Fruit fly (Drosophila melanogaster) whole organism, wandering third instar larva: Measurements from ENCODE around the gene CG8032.

Experiments
- Abd-B ChIP-seq: fragments of >200 bp; optimal IDR thresholded peaks from 2 replicates; lab custom pipeline; 2017; ENCODE audit warnings: missing biosample characterization, missing genetic modification characterization
- Dfd ChIP-seq: fragments of >200 bp; optimal IDR thresholded peaks from 2 replicates; lab custom pipeline; 2017; ENCODE audit warnings: missing biosample characterization, missing genetic modification characterization
- Dif ChIP-seq: fragments of 200-275, 200-300 bp; sonication (Bioruptor generic); optimal IDR thresholded peaks from 2 replicates; lab custom pipeline; 2018; ENCODE audit warnings: missing biosample characterization, missing genetic modification characterization; ENCODE audit not compliant: partially characterized antibody
- GATAd ChIP-seq: sonication (Bioruptor generic); optimal IDR thresholded peaks from 2 replicates; lab custom pipeline; 2016; ENCODE audit warnings: missing biosample characterization, missing genetic modification characterization
- HLH106 ChIP-seq: fragments of 200-800 bp; optimal IDR thresholded peaks from 3 replicates; lab custom pipeline; 2019; ENCODE audit warnings: missing biosample characterization, mild to moderate bottlenecking, missing genetic modification characterization, moderate library complexity
- Hnf4 ChIP-seq: fragments of 200-800 bp; sonication (Bioruptor generic); optimal IDR thresholded peaks from 2 replicates; lab custom pipeline; 2016; ENCODE audit warnings: missing biosample characterization, mild to moderate bottlenecking, missing genetic modification characterization
- Hr78 ChIP-seq: fragments of >200 bp; optimal IDR thresholded peaks from 2 replicates; lab custom pipeline; 2017; ENCODE audit warnings: missing biosample characterization, missing genetic modification characterization
- Hr83 ChIP-seq: fragments of 200-300 bp; sonication (Bioruptor generic); optimal IDR thresholded peaks from 2 replicates; lab custom pipeline; 2016; ENCODE audit warnings: missing biosample characterization, mild to moderate bottlenecking, missing genetic modification characterization, moderate library complexity; ENCODE audit not compliant: poor library complexity, severe bottlenecking
- Mio ChIP-seq: sonication (Bioruptor generic); optimal IDR thresholded peaks from 2 replicates; lab custom pipeline; 2016; ENCODE audit warnings: missing biosample characterization, missing genetic modification characterization
- N ChIP-seq: fragments of >200 bp; optimal IDR thresholded peaks from 2 replicates; lab custom pipeline; 2018; ENCODE audit warnings: missing biosample characterization, missing external identifiers, missing genetic modification characterization
- OdsH ChIP-seq: fragments of 200-800 bp; sonication (Bioruptor generic); optimal IDR thresholded peaks from 2 replicates; lab custom pipeline; 2016; ENCODE audit warnings: missing biosample characterization, mild to moderate bottlenecking, missing genetic modification characterization
- Rel ChIP-seq, 2 experiments: fragments of 200-800 bp; sonication (Bioruptor generic) in 1 of 2; optimal IDR thresholded peaks; 2 replicates in 1 of 2; 3 replicates in 1 of 2; lab custom pipeline; 2016 to 2019; ENCODE audit warnings: mild to moderate bottlenecking in 2 of 2, missing biosample characterization in 2 of 2, missing genetic modification characterization in 2 of 2, moderate library complexity in 1 of 2
- Sp1 ChIP-seq: fragments of 200-800 bp; sonication (Bioruptor generic); optimal IDR thresholded peaks from 3 replicates; lab custom pipeline; 2019; ENCODE audit warnings: missing biosample characterization, mild to moderate bottlenecking, missing genetic modification characterization, moderate library complexity
- Vsx2 ChIP-seq: fragments of 200-300, 225-300 bp; sonication (Bioruptor generic); optimal IDR thresholded peaks from 2 replicates; lab custom pipeline; 2018; ENCODE audit warnings: missing biosample characterization, missing genetic modification characterization; ENCODE audit not compliant: partially characterized antibody
- br ChIP-seq: fragments of 200-800 bp; sonication (Bioruptor generic); optimal IDR thresholded peaks from 2 replicates; lab custom pipeline; 2016; ENCODE audit warnings: missing biosample characterization, missing genetic modification characterization
- brk ChIP-seq: fragments of 200-800 bp; sonication (Bioruptor generic); optimal IDR thresholded peaks from 2 replicates; lab custom pipeline; 2016; ENCODE audit warnings: missing biosample characterization, mild to moderate bottlenecking, missing genetic modification characterization
- dl ChIP-seq, 2 experiments: fragments of 175-275, 200-275 bp in 1 of 2; fragments of 200-275 bp in 1 of 2; sonication (Bioruptor generic); optimal IDR thresholded peaks; lab custom pipeline; 2018; ENCODE audit warnings: mild to moderate bottlenecking in 2 of 2, missing biosample characterization in 2 of 2, missing genetic modification characterization in 2 of 2, moderate library complexity in 2 of 2; ENCODE audit not compliant: partially characterized antibody in 2 of 2, insufficient read depth in 1 of 2
- dmrt93B ChIP-seq: fragments of 200-800 bp; sonication (Bioruptor generic); optimal IDR thresholded peaks from 2 replicates; lab custom pipeline; 2018; ENCODE audit warnings: missing biosample characterization, mild to moderate bottlenecking, missing genetic modification characterization
- dsf ChIP-seq: sonication (Bioruptor generic); optimal IDR thresholded peaks from 2 replicates; lab custom pipeline; 2016; ENCODE audit warnings: missing biosample characterization, missing genetic modification characterization, borderline replicate concordance
- ey ChIP-seq: fragments of 200-800 bp; sonication (Bioruptor generic); optimal IDR thresholded peaks from 2 replicates; lab custom pipeline; 2016; ENCODE audit warnings: missing biosample characterization, missing genetic modification characterization
- foxo ChIP-seq, 2 experiments: fragments of 200-800 bp; sonication (Bioruptor generic); optimal IDR thresholded peaks; 2 replicates in 1 of 2; 3 replicates in 1 of 2; lab custom pipeline; 2016 to 2017; ENCODE audit warnings: missing biosample characterization in 2 of 2, missing genetic modification characterization in 2 of 2
- fru ChIP-seq: fragments of 200-800 bp; sonication (Bioruptor generic); optimal IDR thresholded peaks from 3 replicates; lab custom pipeline; 2016; ENCODE audit warnings: missing biosample characterization, mild to moderate bottlenecking, missing genetic modification characterization
- jim ChIP-seq: fragments of 175-275, 200-325 bp; sonication (Bioruptor generic); optimal IDR thresholded peaks from 2 replicates; lab custom pipeline; 2016; ENCODE audit warnings: missing biosample characterization, mild to moderate bottlenecking, missing genetic modification characterization
- lola ChIP-seq: fragments of >200 bp; optimal IDR thresholded peaks from 2 replicates; lab custom pipeline; 2017; ENCODE audit warnings: missing biosample characterization, missing genetic modification characterization
- pan ChIP-seq: fragments of >200 bp; optimal IDR thresholded peaks from 2 replicates; lab custom pipeline; 2017
- psq ChIP-seq: fragments of 200-800 bp; sonication (Bioruptor generic); optimal IDR thresholded peaks from 3 replicates; lab custom pipeline; 2017; ENCODE audit warnings: missing biosample characterization, mild to moderate bottlenecking, missing genetic modification characterization, moderate library complexity
- rgr ChIP-seq: fragments of 200-800 bp; sonication (Bioruptor generic); optimal IDR thresholded peaks from 3 replicates; lab custom pipeline; 2016; ENCODE audit warnings: missing biosample characterization, mild to moderate bottlenecking, missing genetic modification characterization
- sage ChIP-seq: fragments of 200-800 bp; sonication (Bioruptor generic); optimal IDR thresholded peaks from 2 replicates; lab custom pipeline; 2016; ENCODE audit warnings: missing biosample characterization, mild to moderate bottlenecking, missing genetic modification characterization
- sv ChIP-seq: fragments of 200-800 bp; sonication (Bioruptor generic); optimal IDR thresholded peaks from 3 replicates; lab custom pipeline; 2016; ENCODE audit warnings: missing biosample characterization, missing genetic modification characterization
- usp ChIP-seq: fragments of >200 bp; optimal IDR thresholded peaks from 2 replicates; lab custom pipeline; 2017; ENCODE audit warnings: missing biosample characterization, missing genetic modification characterization

Gene CG8032

DNA sequence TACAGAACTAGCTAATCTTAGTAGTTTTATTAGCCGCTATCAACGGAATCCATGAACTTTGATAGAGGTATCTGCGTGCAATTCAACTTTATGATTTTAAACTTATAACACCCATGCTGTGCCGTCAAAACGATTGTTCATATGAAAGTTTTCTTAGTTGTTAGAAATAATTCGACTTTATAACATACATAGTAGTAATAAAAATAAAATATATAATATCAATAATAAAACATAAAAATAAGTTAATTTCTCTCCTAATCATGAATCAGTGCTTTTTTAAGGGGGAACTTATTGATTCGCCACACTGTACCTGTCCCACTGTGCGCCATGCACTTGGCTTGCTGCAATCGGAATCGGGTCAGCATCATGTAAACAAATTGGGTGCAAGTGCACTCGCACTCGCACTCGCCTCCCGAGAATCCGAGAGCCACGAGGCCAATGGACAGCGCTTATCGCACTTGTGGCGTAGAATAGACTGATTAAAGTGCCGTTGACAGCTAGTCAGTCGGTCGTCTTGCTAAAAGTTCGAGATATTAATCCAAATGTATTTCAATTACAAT, 48.1 kb downstream of the CG8032 start:
- TF ChIP-seq Hr83 (GFP tag; lab: Kevin White, UChicago) (peak; percentile 4), ey (GFP tag; lab: Kevin White, UChicago) (no peak), Dif (GFP tag; lab: Kevin White, UChicago) (peak; percentile 11)

DNA sequence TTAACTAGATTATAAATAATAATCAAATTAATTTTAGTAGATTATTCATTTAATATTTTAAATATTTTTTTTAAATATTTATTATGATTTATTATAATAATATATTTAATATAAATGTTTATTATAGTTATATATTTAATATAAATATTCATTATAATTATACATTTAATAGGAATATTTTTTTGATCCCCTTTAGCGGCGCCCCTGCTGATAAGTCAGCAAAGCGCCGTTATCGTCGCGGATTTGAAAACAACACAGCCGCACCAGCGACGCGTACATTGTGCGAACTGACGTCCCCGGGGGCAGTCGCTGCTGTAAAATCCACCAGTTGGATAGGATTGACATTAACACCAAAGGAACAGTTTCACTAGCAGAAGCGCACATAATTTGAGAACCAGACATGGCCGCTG, 48.8 kb downstream of the CG8032 start, which contains the start of gene CG8112:
TSS of gene CG8112 (plus strand) at position 212 of the 410 bp plus-strand sequence.
- TF ChIP-seq Rel (GFP tag; optimal IDR thresholded peaks at IDR 0.05; lab: Kevin White, UChicago) (no peak), Rel (tag; optimal IDR thresholded peaks at IDR 0.05; lab: Kevin White, UChicago) (peak; percentile 9), fru (GFP tag; lab: Kevin White, UChicago) (peak; percentile 9), dsf (GFP tag; lab: Kevin White, UChicago) (no peak), sv (GFP tag; lab: Kevin White, UChicago) (no peak), Sp1 (peak; percentile 52), foxo (GFP tag; optimal IDR thresholded peaks at IDR 0.05; lab: Kevin White, UChicago) (peak in 1 of 2 experiments; percentile 42), OdsH (GFP tag; lab: Kevin White, UChicago) (no peak), Hr78 (GFP tag; lab: Kevin White, UChicago) (no peak), N (GFP tag; lab: Kevin White, UChicago) (no peak), brk (GFP tag; lab: Kevin White, UChicago) (no peak), ey (GFP tag; lab: Kevin White, UChicago) (no peak), Hnf4 (GFP tag; lab: Kevin White, UChicago) (no peak), psq (peak; percentile 49), lola (no peak), HLH106 (peak; percentile 39), dmrt93B (GFP tag; lab: Kevin White, UChicago) (peak; percentile 19), GATAd (GFP tag; lab: Kevin White, UChicago) (no peak), Dfd (GFP tag; lab: Kevin White, UChicago) (no peak), Vsx2 (GFP tag; lab: Kevin White, UChicago) (no peak), Mio (no peak), sage (GFP tag; lab: Kevin White, UChicago) (peak; percentile 21), br (no peak), Dif (GFP tag; lab: Kevin White, UChicago) (peak; percentile 5), pan (no peak), Hr83 (GFP tag; lab: Kevin White, UChicago) (no peak), Abd-B (no peak), usp (no peak), rgr (peak; percentile 33)

DNA sequence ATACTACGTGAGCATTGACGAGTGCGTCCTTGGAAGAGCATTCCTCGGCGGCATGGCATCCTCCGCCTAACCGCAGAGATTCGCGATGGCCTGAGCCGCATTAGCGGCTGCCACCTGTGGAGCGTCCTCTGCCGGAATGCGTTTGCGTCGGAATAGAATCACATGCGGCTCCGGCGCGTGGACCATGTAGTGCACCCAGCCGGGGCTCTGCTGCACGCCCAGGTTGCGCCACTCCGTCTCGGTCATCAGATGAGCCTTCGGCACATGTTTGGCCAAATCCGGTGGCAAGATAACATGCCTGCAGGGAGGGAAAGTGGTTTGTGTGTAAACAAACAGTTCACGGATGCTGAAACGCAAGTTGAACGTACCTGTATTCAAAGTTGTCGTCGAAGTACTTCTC, 51.5 kb downstream of the CG8032 start:
- TF ChIP-seq Hr83 (GFP tag; lab: Kevin White, UChicago) (no peak), jim (no peak), rgr (no peak), ey (GFP tag; lab: Kevin White, UChicago) (no peak), dmrt93B (GFP tag; lab: Kevin White, UChicago) (no peak), foxo (GFP tag; optimal IDR thresholded peaks at IDR 0.05; lab: Kevin White, UChicago) (no peak)
- TF ChIP-seq, all 38 proteins: peak for 0

- TF ChIP-seq Rel (GFP tag; optimal IDR thresholded peaks at IDR 0.05; lab: Kevin White, UChicago) (no peak), Rel (tag; optimal IDR thresholded peaks at IDR 0.05; lab: Kevin White, UChicago) (peak; percentile 58), Sp1 (no peak), rgr (peak; percentile 1), ey (GFP tag; lab: Kevin White, UChicago) (no peak), psq (peak; percentile 2)
- TF ChIP-seq, all 38 proteins: peak for 3
Measured at dm6 chr3R:8715851-8716550, 52.1 kb downstream of the CG8032 start, which contains the start of gene TMEM216. Gene TMEM216, plus strand, starts transcription at chr3R:8716243.

- no peak for TF ChIP-seq dl (GFP tag; optimal IDR thresholded peaks at IDR 0.05; lab: Kevin White, UChicago; ENCODE audit: insufficient read depth in 1 of 2, partially characterized antibody in 2 of 2)
- peak; percentile 10 for TF ChIP-seq ey (GFP tag; lab: Kevin White, UChicago)
- peak; percentile 6 for TF ChIP-seq OdsH (GFP tag; lab: Kevin White, UChicago)
- no peak for TF ChIP-seq sage (GFP tag; lab: Kevin White, UChicago)
Measured at dm6 chr3R:8716551-8716879, 52.6 kb downstream of the CG8032 start.
